Worm (Caenorhabditis elegans) whole organism, L4 larva: ENCODE data around the gene F46C5.1.

Experiments used
- fkh-10 ChIP-seq: fragments of 150-350 bp; optimal IDR thresholded peaks from 2 replicates; lab custom pipeline; 2014; ENCODE audit warnings: missing biosample characterization, missing genetic modification reagents, missing genetic modification characterization
- zag-1 ChIP-seq: fragments of 150-350 bp; optimal IDR thresholded peaks from 2 replicates; lab custom pipeline; 2014; ENCODE audit warnings: missing biosample characterization, missing genetic modification characterization
- ztf-11 ChIP-seq: fragments of 150-350 bp; optimal IDR thresholded peaks from 2 replicates; lab custom pipeline; 2014; ENCODE audit warnings: missing biosample characterization, missing genetic modification characterization

- TF ChIP-seq fkh-10 (GFP tag; lab: Kevin White, UChicago) (no peak), zag-1 (tag; lab: Kevin White, UChicago) (no peak), ztf-11 (tag; lab: Kevin White, UChicago) (no peak)
Measured at ce11 chrII:8811825-8812224, 9.2 kb downstream of the F46C5.1 start.
